Fruit fly (Drosophila melanogaster): ENCODE results near the gene Rrp6.
A peak's percentile ranks its signal among the peaks of the same experiment; 100 is the strongest.

dm6 chr3R:14898280-14898756, 12.3 kb upstream of the Rrp6 start, which contains the start of the genes Nup93-2 and CG3817:
- TF ChIP-seq Clk (GFP tag; optimal IDR thresholded peaks at IDR 0.05) (no peak), bab1 (GFP tag; optimal IDR thresholded peaks at IDR 0.05) (no peak), CG12768 (GFP tag; optimal IDR thresholded peaks at IDR 0.05) (peak; percentile 37), tj (GFP tag; optimal IDR thresholded peaks at IDR 0.05) (no peak), toe (GFP tag; optimal IDR thresholded peaks at IDR 0.05) (no peak), kay (GFP tag; ENCODE audit: borderline replicate concordance) (no peak), cnc (optimal IDR thresholded peaks at IDR 0.05) (no peak), CG5204 (GFP tag; optimal IDR thresholded peaks at IDR 0.05) (no peak), Hr96 (GFP tag; optimal IDR thresholded peaks at IDR 0.05) (no peak), CG33017 (tag; optimal IDR thresholded peaks at IDR 0.05) (peak; percentile 74), ovo (GFP tag; optimal IDR thresholded peaks at IDR 0.05) (peak; percentile 63), Crg-1 (GFP tag; optimal IDR thresholded peaks at IDR 0.05) (peak; percentile 5), CG11617 (GFP tag; optimal IDR thresholded peaks at IDR 0.05) (no peak), CG1620 (GFP tag; optimal IDR thresholded peaks at IDR 0.05) (peak; percentile 54)

Measured in whole organism, adult.